Fruit fly (Drosophila melanogaster) whole organism, pupa: ENCODE data around the gene CG14220.

Experiments
- CG10348 ChIP-seq: fragments of 200-800 bp; sonication (Bioruptor generic); IDR thresholded peaks from 2 replicates; pipeline ENCODE4 v1.3.6; 2022; ENCODE audit warnings: missing biosample characterization, missing genetic modification characterization
- CG17806 ChIP-seq: fragments of 200-800 bp; sonication (Bioruptor generic); optimal IDR thresholded peaks from 2 replicates; lab custom pipeline; 2018; ENCODE audit warnings: missing biosample characterization, mild to moderate bottlenecking, missing genetic modification characterization, moderate library complexity
- CG32121 ChIP-seq: fragments of 200-800 bp; sonication (Bioruptor generic); IDR thresholded peaks from 2 replicates; pipeline ENCODE4 v1.3.6; 2022; ENCODE audit warnings: missing biosample characterization, missing genetic modification characterization
- CG4496 ChIP-seq: fragments of 200-800 bp; sonication (Bioruptor generic); IDR thresholded peaks from 3 replicates; pipeline ENCODE4 v1.3.6; 2022; ENCODE audit warnings: missing biosample characterization, missing genetic modification characterization
- Ets98B ChIP-seq: fragments of 200-800 bp; sonication (Bioruptor generic); IDR thresholded peaks from 2 replicates; pipeline ENCODE4 v1.3.6; 2022; ENCODE audit warnings: missing biosample characterization, missing genetic modification characterization
- Pif1B ChIP-seq: fragments of 200-800 bp; sonication (Bioruptor generic); optimal IDR thresholded peaks from 3 replicates; lab custom pipeline; 2016; ENCODE audit warnings: missing biosample characterization, missing genetic modification characterization
- Snoo ChIP-seq: fragments of 200-800 bp; sonication (Bioruptor generic); optimal IDR thresholded peaks from 3 replicates; lab custom pipeline; 2017; ENCODE audit warnings: missing biosample characterization, mild to moderate bottlenecking, missing genetic modification characterization, inconsistent platforms

DNA sequence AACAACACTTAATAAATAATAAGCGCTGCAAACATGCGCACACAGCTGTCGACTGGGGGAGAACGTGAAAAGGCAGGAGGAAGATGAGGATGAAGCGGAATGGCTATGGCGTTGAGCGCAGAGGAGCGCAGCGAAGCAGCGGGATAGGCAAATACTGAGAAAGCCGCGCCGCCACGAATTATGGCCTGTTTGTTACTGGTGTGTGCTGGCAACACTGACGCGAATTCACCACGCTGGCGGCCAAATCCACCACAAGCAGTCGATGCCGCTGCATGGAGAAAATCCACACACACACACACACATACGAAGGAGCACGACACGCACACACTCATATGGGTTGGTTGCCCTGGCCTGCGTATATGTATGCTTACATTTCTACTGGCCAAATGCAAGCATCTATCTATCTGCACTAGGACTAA is 35.4 kb upstream of the CG14220 start:
- TF ChIP-seq CG4496 (peak; percentile 67; the same call in 2 of the 3 replicates), Snoo (tag; lab: Kevin White, UChicago) (no peak), CG32121 (GFP tag; lab: Robert Waterston, UW) (no peak), CG10348 (GFP tag; lab: Robert Waterston, UW) (no peak), Pif1B (GFP tag; lab: Kevin White, UChicago) (peak; percentile 3), Ets98B (GFP tag; lab: Robert Waterston, UW) (peak; percentile 61), CG17806 (tag; lab: Kevin White, UChicago) (no peak)
